Fruit fly (Drosophila melanogaster) whole organism, wandering third instar larva: ENCODE measurements around the gene CG10646.

Source experiments
- CG9705 ChIP-seq: fragments of 200-800 bp; sonication (Bioruptor generic); optimal IDR thresholded peaks from 2 replicates; lab custom pipeline; 2018; ENCODE audit warnings: missing biosample characterization, mild to moderate bottlenecking, missing genetic modification characterization
- Jra ChIP-seq: sonication (Bioruptor generic); optimal IDR thresholded peaks from 2 replicates; lab custom pipeline; 2016; ENCODE audit warnings: missing biosample characterization, missing genetic modification characterization
- Sp1 ChIP-seq: fragments of 200-800 bp; sonication (Bioruptor generic); optimal IDR thresholded peaks from 3 replicates; lab custom pipeline; 2019; ENCODE audit warnings: missing biosample characterization, mild to moderate bottlenecking, missing genetic modification characterization, moderate library complexity
- Vsx2 ChIP-seq: fragments of 200-300, 225-300 bp; sonication (Bioruptor generic); optimal IDR thresholded peaks from 2 replicates; lab custom pipeline; 2018; ENCODE audit warnings: missing biosample characterization, missing genetic modification characterization; ENCODE audit not compliant: partially characterized antibody
- jim ChIP-seq: fragments of 175-275, 200-325 bp; sonication (Bioruptor generic); optimal IDR thresholded peaks from 2 replicates; lab custom pipeline; 2016; ENCODE audit warnings: missing biosample characterization, mild to moderate bottlenecking, missing genetic modification characterization
- lola ChIP-seq: fragments of >200 bp; optimal IDR thresholded peaks from 2 replicates; lab custom pipeline; 2017; ENCODE audit warnings: missing biosample characterization, missing genetic modification characterization
- pan ChIP-seq: fragments of >200 bp; optimal IDR thresholded peaks from 2 replicates; lab custom pipeline; 2017
- psq ChIP-seq: fragments of 200-800 bp; sonication (Bioruptor generic); optimal IDR thresholded peaks from 3 replicates; lab custom pipeline; 2017; ENCODE audit warnings: missing biosample characterization, mild to moderate bottlenecking, missing genetic modification characterization, moderate library complexity
- usp ChIP-seq: fragments of >200 bp; optimal IDR thresholded peaks from 2 replicates; lab custom pipeline; 2017; ENCODE audit warnings: missing biosample characterization, missing genetic modification characterization

DNA sequence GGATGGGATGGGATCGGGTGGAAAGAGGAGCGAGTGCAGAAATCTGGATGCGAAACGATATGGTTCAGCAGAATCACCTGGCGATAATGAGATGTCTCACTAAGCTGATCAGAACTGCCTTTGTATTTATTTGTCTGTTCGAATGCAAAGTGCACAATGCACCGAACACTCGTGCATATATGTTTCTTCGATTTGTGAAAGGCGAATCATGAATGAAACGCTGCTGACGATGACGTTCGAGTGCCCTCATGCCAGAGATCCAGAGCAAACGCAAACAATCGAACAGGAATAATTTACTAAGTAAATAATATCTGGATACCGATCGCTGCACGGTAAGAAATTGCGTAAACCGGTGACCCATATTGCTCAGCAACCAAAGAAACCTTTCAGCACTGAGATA lies 34.0 kb downstream of the CG10646 start, which contains the start of gene CG32102:
- TF ChIP-seq usp: no peak
- TF ChIP-seq CG9705: no peak
- TF ChIP-seq lola (GFP tag; lab: Kevin White, UChicago): no peak
- TF ChIP-seq jim (GFP tag; lab: Kevin White, UChicago): no peak
- TF ChIP-seq pan (lab: Kevin White, UChicago): no peak
- TF ChIP-seq Jra (GFP tag; lab: Kevin White, UChicago): no peak
- no peak for TF ChIP-seq Sp1
- TF ChIP-seq Vsx2 (GFP tag; lab: Kevin White, UChicago): no peak
- no peak for TF ChIP-seq psq (GFP tag; lab: Kevin White, UChicago)
